Worm (Caenorhabditis elegans): ENCODE results near the gene gpb-1.

gpb-1 gene

DNA sequence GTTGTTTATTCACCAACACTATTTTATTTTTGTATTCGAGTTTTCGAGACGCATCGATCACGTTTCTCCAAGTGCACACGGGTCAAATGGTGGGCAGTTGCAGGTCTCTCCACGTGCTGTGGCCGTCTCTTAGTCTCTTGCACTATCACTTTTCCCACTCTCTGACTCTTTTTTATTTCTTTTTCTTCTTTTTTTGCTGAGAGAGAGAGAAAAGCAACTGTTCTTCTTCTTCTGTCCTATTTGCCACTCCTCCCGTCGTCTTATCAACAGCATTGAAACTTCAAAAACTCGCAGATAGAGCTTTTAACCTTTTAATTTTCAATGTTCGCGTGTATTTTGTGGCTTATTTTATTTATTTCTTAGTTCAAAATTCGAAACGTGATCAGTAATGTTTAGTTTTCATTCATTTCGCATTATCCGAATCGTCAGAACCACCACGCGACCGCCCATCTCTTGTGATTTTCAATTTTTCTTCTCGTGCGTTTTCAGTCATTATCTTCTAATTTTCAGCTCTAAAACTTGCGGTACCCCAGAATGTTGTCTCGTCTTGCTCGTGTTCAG lies 19.8 kb downstream of the gpb-1 start, which contains the start of gene alh-8 (continued):
- no peak for TF ChIP-seq unc-62 (GFP tag; optimal IDR thresholded peaks at IDR 0.05)
- TF ChIP-seq dmd-4 (tag; optimal IDR thresholded peaks at IDR 0.05), result no peak
- TF ChIP-seq zag-1 (tag; optimal IDR thresholded peaks at IDR 0.05), result no peak
- peak in 1 of 2 experiments; percentile 63 for TF ChIP-seq lsy-2 (tag; optimal IDR thresholded peaks at IDR 0.05)
- TF ChIP-seq nhr-10 (tag; optimal IDR thresholded peaks at IDR 0.05), result no peak

ce11 chrII:11727438-11727837 lies 21.0 kb downstream of the gpb-1 start:
- TF ChIP-seq sma-3 (GFP tag; optimal IDR thresholded peaks at IDR 0.05) (no peak), sem-4 (tag; optimal IDR thresholded peaks at IDR 0.05) (no peak), mdl-1 (tag; optimal IDR thresholded peaks at IDR 0.05) (no peak), nhr-21 (tag; optimal IDR thresholded peaks at IDR 0.05) (no peak)

ce11 chrII:11726470-11727106 lies 21.8 kb downstream of the gpb-1 start, which contains the start of gene F13D12.5:
Gene F13D12.5, plus strand, starts transcription at chrII:11726814.
- TF ChIP-seq ztf-4 (tag; optimal IDR thresholded peaks at IDR 0.05) (peak; percentile 38), alr-1 (tag; optimal IDR thresholded peaks at IDR 0.05) (no peak)

DNA sequence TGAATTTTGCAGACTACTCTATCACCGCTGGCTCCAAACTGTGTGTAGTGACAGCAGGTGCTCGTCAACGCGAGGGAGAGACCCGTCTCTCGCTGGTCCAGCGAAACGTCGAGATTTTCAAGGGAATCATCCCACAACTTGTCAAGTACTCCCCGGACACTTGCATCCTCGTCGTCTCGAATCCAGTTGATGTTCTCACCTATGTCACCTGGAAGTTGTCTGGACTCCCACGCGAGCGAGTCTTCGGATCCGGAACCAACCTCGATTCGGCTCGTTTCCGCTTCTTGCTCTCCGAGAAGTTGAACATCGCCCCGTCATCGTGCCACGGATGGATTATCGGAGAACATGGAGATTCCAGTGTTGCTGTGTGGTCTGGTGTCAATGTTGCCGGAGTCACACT lies 22.8 kb downstream of the gpb-1 start:
- no peak for TF ChIP-seq unc-62 (GFP tag; optimal IDR thresholded peaks at IDR 0.05)
- no peak for TF ChIP-seq blmp-1 (tag; optimal IDR thresholded peaks at IDR 0.05; ENCODE audit: insufficient read depth)
- no peak for TF ChIP-seq C34F6.9 (tag; optimal IDR thresholded peaks at IDR 0.05)
- TF ChIP-seq mab-5 (tag; optimal IDR thresholded peaks at IDR 0.05), result no peak
- TF ChIP-seq alr-1 (tag; optimal IDR thresholded peaks at IDR 0.05), result no peak
- no peak for TF ChIP-seq skn-1 (tag; optimal IDR thresholded peaks at IDR 0.05)
- no peak for TF ChIP-seq lin-13 (GFP tag; optimal IDR thresholded peaks at IDR 0.05)
- TF ChIP-seq nhr-25 (tag; optimal IDR thresholded peaks at IDR 0.05), result no peak
- no peak for TF ChIP-seq R02D3.7 (tag; optimal IDR thresholded peaks at IDR 0.05)
- TF ChIP-seq gmeb-1 (tag; optimal IDR thresholded peaks at IDR 0.05), result no peak
- TF ChIP-seq fos-1 (tag; optimal IDR thresholded peaks at IDR 0.05), result no peak
- no peak for TF ChIP-seq mbf-1 (tag; optimal IDR thresholded peaks at IDR 0.05)
- TF ChIP-seq lsy-2 (tag; optimal IDR thresholded peaks at IDR 0.05), result no peak
- TF ChIP-seq unc-39 (tag; optimal IDR thresholded peaks at IDR 0.05), result no peak
- no peak for TF ChIP-seq lin-39 (tag; optimal IDR thresholded peaks at IDR 0.05)
- no peak for TF ChIP-seq nhr-23 (tag; optimal IDR thresholded peaks at IDR 0.05)
- no peak for TF ChIP-seq lin-11 (tag; optimal IDR thresholded peaks at IDR 0.05)
- no peak for TF ChIP-seq Y55F3AM.14 (GFP tag; optimal IDR thresholded peaks at IDR 0.05)
- no peak for TF ChIP-seq elt-1 (tag; optimal IDR thresholded peaks at IDR 0.05)

- TF ChIP-seq C34F6.9 (tag; optimal IDR thresholded peaks at IDR 0.05) (peak; percentile 80), blmp-1 (tag; optimal IDR thresholded peaks at IDR 0.05; ENCODE audit: insufficient read depth) (peak; percentile 8), Y55F3AM.14 (GFP tag; optimal IDR thresholded peaks at IDR 0.05) (no peak), aly-2 (tag; optimal IDR thresholded peaks at IDR 0.05) (no peak), unc-39 (tag; optimal IDR thresholded peaks at IDR 0.05) (no peak), lin-39 (tag; optimal IDR thresholded peaks at IDR 0.05) (no peak), nhr-129 (tag; optimal IDR thresholded peaks at IDR 0.05) (peak; percentile 42), egl-27 (tag; optimal IDR thresholded peaks at IDR 0.05) (peak; percentile 41), elt-3 (tag; optimal IDR thresholded peaks at IDR 0.05) (no peak), mdl-1 (tag; optimal IDR thresholded peaks at IDR 0.05) (peak; percentile 4 to 13), lin-13 (GFP tag; optimal IDR thresholded peaks at IDR 0.05) (peak; percentile 3), alr-1 (tag; optimal IDR thresholded peaks at IDR 0.05) (no peak), nhr-6 (tag; optimal IDR thresholded peaks at IDR 0.05) (peak; percentile 26), ZK546.5 (tag; optimal IDR thresholded peaks at IDR 0.05) (no peak), zag-1 (tag; optimal IDR thresholded peaks at IDR 0.05) (peak; percentile 55), nhr-25 (tag; optimal IDR thresholded peaks at IDR 0.05) (peak; percentile 52), nhr-11 (tag; optimal IDR thresholded peaks at IDR 0.05) (no peak), ztf-11 (tag; optimal IDR thresholded peaks at IDR 0.05) (no peak), sma-9 (GFP tag; optimal IDR thresholded peaks at IDR 0.05) (peak; percentile 48), sma-9 (tag; optimal IDR thresholded peaks at IDR 0.05) (no peak), unc-62 (GFP tag; optimal IDR thresholded peaks at IDR 0.05) (no peak), crh-2 (tag; optimal IDR thresholded peaks at IDR 0.05) (peak; percentile 64), F13H6.1 (tag; optimal IDR thresholded peaks at IDR 0.05) (peak; percentile 39), elt-1 (tag; optimal IDR thresholded peaks at IDR 0.05) (no peak), lsy-2 (tag; optimal IDR thresholded peaks at IDR 0.05) (peak in 1 of 2 experiments; percentile 65), fos-1 (tag; optimal IDR thresholded peaks at IDR 0.05) (peak; percentile 10), ztf-4 (tag; optimal IDR thresholded peaks at IDR 0.05) (no peak), nhr-237 (tag; optimal IDR thresholded peaks at IDR 0.05) (no peak), nhr-10 (tag; optimal IDR thresholded peaks at IDR 0.05) (no peak), ztf-1 (GFP tag; conservative IDR thresholded peaks at IDR 0.05) (no peak), lin-11 (tag; optimal IDR thresholded peaks at IDR 0.05) (no peak), nhr-12 (tag; optimal IDR thresholded peaks at IDR 0.05) (no peak), ceh-82 (tag; optimal IDR thresholded peaks at IDR 0.05) (no peak)
These were observed 24.0 kb downstream of the gpb-1 start for ce11 chrII:11724362-11724761.

Measured in whole organism, L2 larva.